Worm (Caenorhabditis elegans) whole organism, late embryonic: ENCODE data around the gene F44A2.3.

Source experiments
- C08G9.2 ChIP-seq: sonication (generic microtip); optimal IDR thresholded peaks from 2 replicates; lab custom pipeline; 2016; ENCODE audit warnings: mild to moderate bottlenecking, missing genetic modification characterization, moderate library complexity, missing compliant biosample characterization
- Y22D7AL.16 ChIP-seq: sonication (generic microtip); optimal IDR thresholded peaks from 2 replicates; lab custom pipeline; 2016; ENCODE audit warnings: missing genetic modification characterization, missing compliant biosample characterization
- sox-2 ChIP-seq: fragments of 200-800 bp; sonication (Bioruptor generic); IDR thresholded peaks from 2 replicates; pipeline ENCODE4 v1.3.6; 2022; ENCODE audit warnings: missing genetic modification reagents, missing genetic modification characterization, missing compliant biosample characterization

The F44A2.3 gene

DNA sequence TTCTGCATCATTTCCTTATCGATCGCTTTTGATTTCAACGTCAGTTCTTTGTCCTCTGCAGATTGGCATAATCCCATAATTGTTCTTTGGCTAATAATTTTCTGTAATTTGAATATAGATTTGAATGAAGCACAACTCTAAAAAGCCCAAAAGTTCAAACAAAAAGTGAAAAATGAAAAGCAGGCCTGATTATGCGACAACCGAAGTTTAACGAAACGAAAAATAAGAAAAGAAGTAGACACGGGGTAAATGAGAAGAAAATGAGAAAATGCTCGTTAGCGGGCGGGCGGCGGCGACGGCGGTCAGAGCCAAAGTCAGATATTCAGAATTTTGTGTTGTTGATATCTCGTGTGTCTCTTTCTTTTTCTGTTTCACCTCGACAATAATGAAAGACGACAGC, 54.5 kb downstream of the F44A2.3 start, which contains the start of gene gpa-3:
Gene gpa-3 (minus strand): TSS at position 101 of the 400 bp plus-strand sequence.
- TF ChIP-seq C08G9.2 (tag; lab: Kevin White, UChicago) (no peak), Y22D7AL.16 (tag; lab: Kevin White, UChicago) (no peak), sox-2 (GFP tag; lab: Robert Waterston, UW) (no peak)
